Worm (Caenorhabditis elegans) whole organism, late embryonic: Measurements from ENCODE around the gene F36H9.2.
"Not testable (repeated sequence)": the region's sequence is repeated elsewhere in the genome, so short reads cannot be mapped to it uniquely, and the experiment has no call there.

ENCODE experiments used
- C38D4.7 ChIP-seq: fragments of 200-800 bp; sonication (Bioruptor generic); optimal IDR thresholded peaks from 2 replicates; lab custom pipeline; 2018; ENCODE audit warnings: mild to moderate bottlenecking, missing genetic modification characterization, moderate library complexity, missing compliant biosample characterization
- F13H6.1 ChIP-seq: sonication (generic microtip); optimal IDR thresholded peaks from 2 replicates; lab custom pipeline; 2016; ENCODE audit warnings: missing genetic modification characterization, missing compliant biosample characterization
- K02D7.2 ChIP-seq: sonication (generic microtip); optimal IDR thresholded peaks from 2 replicates; lab custom pipeline; 2017; ENCODE audit warnings: mild to moderate bottlenecking, missing genetic modification characterization, missing compliant biosample characterization
- Y22D7AL.16 ChIP-seq: sonication (generic microtip); optimal IDR thresholded peaks from 2 replicates; lab custom pipeline; 2016; ENCODE audit warnings: missing genetic modification characterization, missing compliant biosample characterization
- ahr-1 ChIP-seq: sonication (generic microtip); optimal IDR thresholded peaks from 2 replicates; lab custom pipeline; 2016; ENCODE audit warnings: missing genetic modification characterization, missing compliant biosample characterization
- ama-1 ChIP-seq: fragments of 150-350 bp; optimal IDR thresholded peaks from 2 replicates; lab custom pipeline; 2014
- ceh-31 ChIP-seq: sonication (generic microtip); optimal IDR thresholded peaks from 2 replicates; lab custom pipeline; 2016; ENCODE audit warnings: missing genetic modification characterization, missing compliant biosample characterization
- ceh-48 ChIP-seq: sonication (generic microtip); optimal IDR thresholded peaks from 2 replicates; lab custom pipeline; 2016; ENCODE audit warnings: missing genetic modification characterization, inconsistent platforms, missing compliant biosample characterization
- ceh-6 ChIP-seq: fragments of 200-800 bp; sonication (Bioruptor generic); optimal IDR thresholded peaks from 2 replicates; lab custom pipeline; 2018; ENCODE audit warnings: mild to moderate bottlenecking, missing genetic modification characterization, missing compliant biosample characterization
- ceh-9 ChIP-seq: sonication (generic microtip); optimal IDR thresholded peaks from 2 replicates; lab custom pipeline; 2016; ENCODE audit warnings: mild to moderate bottlenecking, missing genetic modification characterization, inconsistent platforms, missing compliant biosample characterization
- fkh-10 ChIP-seq: fragments of 150-350 bp; optimal IDR thresholded peaks from 2 replicates; lab custom pipeline; 2014; ENCODE audit warnings: missing biosample characterization, missing genetic modification reagents, missing genetic modification characterization
- fkh-6 ChIP-seq: sonication (generic microtip); optimal IDR thresholded peaks from 2 replicates; lab custom pipeline; 2016; ENCODE audit warnings: missing genetic modification characterization, missing compliant biosample characterization
- gmeb-2 ChIP-seq: sonication (generic microtip); optimal IDR thresholded peaks from 2 replicates; lab custom pipeline; 2016; ENCODE audit warnings: missing genetic modification characterization, inconsistent platforms, missing compliant biosample characterization
- hlh-6 ChIP-seq: sonication (generic microtip); optimal IDR thresholded peaks from 2 replicates; lab custom pipeline; 2016; ENCODE audit warnings: missing genotype, missing genetic modification characterization, missing compliant biosample characterization
- hlh-8 ChIP-seq: sonication (generic microtip); optimal IDR thresholded peaks from 2 replicates; lab custom pipeline; 2016; ENCODE audit warnings: missing genotype, missing genetic modification characterization, missing compliant biosample characterization
- lim-6 ChIP-seq: sonication (generic microtip); optimal IDR thresholded peaks from 2 replicates; lab custom pipeline; 2016; ENCODE audit warnings: missing genetic modification characterization, missing compliant biosample characterization
- madf-2 ChIP-seq: sonication (generic microtip); optimal IDR thresholded peaks from 2 replicates; lab custom pipeline; 2017; ENCODE audit warnings: missing genetic modification characterization, missing compliant biosample characterization
- mec-3 ChIP-seq: sonication (generic microtip); optimal IDR thresholded peaks from 2 replicates; lab custom pipeline; 2016; ENCODE audit warnings: borderline replicate concordance, missing genetic modification characterization, missing compliant biosample characterization
- nhr-11 ChIP-seq: fragments of 150-350 bp; optimal IDR thresholded peaks from 2 replicates; lab custom pipeline; 2014; ENCODE audit warnings: missing biosample characterization, missing genetic modification characterization
- nhr-232 ChIP-seq: sonication (generic microtip); optimal IDR thresholded peaks from 2 replicates; lab custom pipeline; 2016; ENCODE audit warnings: missing genetic modification characterization, missing compliant biosample characterization
- npax-4 ChIP-seq: sonication (generic microtip); optimal IDR thresholded peaks from 2 replicates; lab custom pipeline; 2016; ENCODE audit warnings: missing genetic modification characterization, missing compliant biosample characterization
- pag-3 ChIP-seq: sonication (generic microtip); optimal IDR thresholded peaks from 2 replicates; lab custom pipeline; 2016; ENCODE audit warnings: missing compliant biosample characterization, missing genetic modification characterization, borderline replicate concordance
- pax-1 ChIP-seq: fragments of 150-350 bp; optimal IDR thresholded peaks from 2 replicates; lab custom pipeline; 2014; ENCODE audit warnings: missing biosample characterization, missing genetic modification characterization
- pha-4 ChIP-seq: fragments of 150-350 bp; optimal IDR thresholded peaks from 2 replicates; lab custom pipeline; 2018; ENCODE audit warnings: missing biosample characterization, missing genetic modification reagents, missing genetic modification characterization
- pros-1 ChIP-seq: fragments of 150-350 bp; optimal IDR thresholded peaks from 2 replicates; lab custom pipeline; 2014; ENCODE audit warnings: missing biosample characterization, missing genetic modification reagents, missing genetic modification characterization
- ref-2 ChIP-seq: sonication (generic microtip); optimal IDR thresholded peaks from 2 replicates; lab custom pipeline; 2016; ENCODE audit warnings: missing genetic modification characterization, missing compliant biosample characterization
- rnt-1 ChIP-seq: sonication (generic microtip); optimal IDR thresholded peaks from 2 replicates; lab custom pipeline; 2016; ENCODE audit warnings: missing genetic modification characterization, missing compliant biosample characterization
- sox-2 ChIP-seq: fragments of 200-800 bp; sonication (Bioruptor generic); IDR thresholded peaks from 2 replicates; pipeline ENCODE4 v1.3.6; 2022; ENCODE audit warnings: missing genetic modification reagents, missing genetic modification characterization, missing compliant biosample characterization
- sox-4 ChIP-seq: sonication (generic microtip); optimal IDR thresholded peaks from 2 replicates; lab custom pipeline; 2017; ENCODE audit warnings: mild to moderate bottlenecking, missing genetic modification characterization, inconsistent platforms, missing compliant biosample characterization
- tbx-2 ChIP-seq: sonication (generic microtip); optimal IDR thresholded peaks from 2 replicates; lab custom pipeline; 2016; ENCODE audit warnings: missing genetic modification characterization, missing compliant biosample characterization
- tbx-7 ChIP-seq: sonication (generic microtip); optimal IDR thresholded peaks from 2 replicates; lab custom pipeline; 2016; ENCODE audit warnings: missing genotype, missing genetic modification characterization, missing compliant biosample characterization
- ttx-3 ChIP-seq: sonication (generic microtip); optimal IDR thresholded peaks from 2 replicates; lab custom pipeline; 2016; ENCODE audit warnings: missing genetic modification reagents, missing genetic modification characterization, missing compliant biosample characterization
- unc-42 ChIP-seq: sonication (generic microtip); optimal IDR thresholded peaks from 2 replicates; lab custom pipeline; 2016; ENCODE audit warnings: missing genotype, missing genetic modification characterization, missing compliant biosample characterization
- unc-55 ChIP-seq: sonication (generic microtip); optimal IDR thresholded peaks from 2 replicates; lab custom pipeline; 2017; ENCODE audit warnings: missing biosample characterization, missing genetic modification reagents, missing genetic modification characterization
- unc-86 ChIP-seq: sonication (generic microtip); optimal IDR thresholded peaks from 2 replicates; lab custom pipeline; 2016; ENCODE audit warnings: missing genetic modification characterization, missing compliant biosample characterization
- zip-5 ChIP-seq: sonication (generic microtip); optimal IDR thresholded peaks from 2 replicates; lab custom pipeline; 2016; ENCODE audit warnings: missing genetic modification characterization, missing compliant biosample characterization
- ztf-16 ChIP-seq: sonication (generic microtip); optimal IDR thresholded peaks from 2 replicates; lab custom pipeline; 2017; ENCODE audit warnings: missing genetic modification characterization, missing compliant biosample characterization

F36H9.2 gene

ce11 chrV:1807160-1807559 is 18.9 kb downstream of the F36H9.2 start, which contains the start of gene srt-42:
Gene srt-42 (plus strand): TSS chrV:1807460.
- TF ChIP-seq madf-2 (tag; lab: Kevin White, UChicago) (no peak), nhr-11 (no peak), ref-2 (no peak), fkh-6 (tag; lab: Kevin White, UChicago) (no peak), ahr-1 (tag; lab: Kevin White, UChicago) (no peak), tbx-2 (tag; lab: Kevin White, UChicago) (no peak), pax-1 (no peak), mec-3 (no peak), ceh-48 (tag; lab: Kevin White, UChicago) (no peak), fkh-10 (GFP tag; lab: Kevin White, UChicago) (no peak), hlh-8 (tag; lab: Kevin White, UChicago) (no peak), lim-6 (tag; lab: Kevin White, UChicago) (no peak), unc-42 (tag; lab: Kevin White, UChicago) (no peak), zip-5 (no peak), pha-4 (tag; lab: Kevin White, UChicago) (no peak), ceh-31 (tag; lab: Kevin White, UChicago) (no peak), npax-4 (no peak), unc-55 (GFP tag; lab: Kevin White, UChicago) (no peak), ttx-3 (tag; lab: Kevin White, UChicago) (no peak)

DNA sequence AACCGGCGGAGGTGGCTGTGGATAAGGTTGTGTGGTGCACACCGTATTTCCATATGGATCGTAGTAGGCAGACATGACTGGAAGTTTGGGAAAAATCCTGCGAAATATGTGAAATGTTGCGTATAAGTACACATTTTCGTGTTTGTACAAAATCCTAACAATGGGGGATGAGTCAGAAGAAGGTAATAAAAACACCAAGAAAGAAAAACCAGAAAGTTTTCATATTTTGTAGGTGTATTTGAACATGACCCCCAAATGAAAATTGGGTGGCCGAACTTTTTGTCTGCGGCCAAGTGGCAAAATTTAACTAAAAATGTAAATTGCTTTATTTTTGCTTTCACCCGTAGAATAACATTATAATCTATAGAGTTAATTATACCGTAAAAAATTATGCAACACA is 22.8 kb downstream of the F36H9.2 start, which contains the start of gene Y46H3A.4:
Gene Y46H3A.4, minus strand, starts transcription at position 101 of the 400 bp plus-strand sequence.
- TF ChIP-seq hlh-6 (tag; lab: Kevin White, UChicago) = no peak
- no peak for TF ChIP-seq tbx-7 (tag; lab: Kevin White, UChicago)
- no peak for TF ChIP-seq pha-4 (tag; lab: Kevin White, UChicago)
- TF ChIP-seq pax-1 = no peak
- no peak for TF ChIP-seq ceh-6 (GFP tag; lab: Kevin White, UChicago)
- TF ChIP-seq sox-2 (GFP tag; lab: Robert Waterston, UW) = no peak
- no peak for TF ChIP-seq C38D4.7 (GFP tag; lab: Kevin White, UChicago)
- TF ChIP-seq hlh-8 (tag; lab: Kevin White, UChicago) = no peak
- no peak for TF ChIP-seq rnt-1 (tag; lab: Kevin White, UChicago)
- TF ChIP-seq unc-86 = no peak
- no peak for TF ChIP-seq F13H6.1 (tag; lab: Kevin White, UChicago)
- no peak for TF ChIP-seq pros-1 (tag; lab: Kevin White, UChicago)
- no peak for TF ChIP-seq nhr-11
- no peak for TF ChIP-seq K02D7.2 (tag; lab: Kevin White, UChicago)
- no peak for TF ChIP-seq ama-1 (lab: Kevin White, UChicago)
- TF ChIP-seq unc-55 (GFP tag; lab: Kevin White, UChicago) = no peak
- no peak for TF ChIP-seq sox-4
- no peak for TF ChIP-seq ztf-16 (tag; lab: Kevin White, UChicago)
- TF ChIP-seq, all 69 proteins: peak for 0

DNA sequence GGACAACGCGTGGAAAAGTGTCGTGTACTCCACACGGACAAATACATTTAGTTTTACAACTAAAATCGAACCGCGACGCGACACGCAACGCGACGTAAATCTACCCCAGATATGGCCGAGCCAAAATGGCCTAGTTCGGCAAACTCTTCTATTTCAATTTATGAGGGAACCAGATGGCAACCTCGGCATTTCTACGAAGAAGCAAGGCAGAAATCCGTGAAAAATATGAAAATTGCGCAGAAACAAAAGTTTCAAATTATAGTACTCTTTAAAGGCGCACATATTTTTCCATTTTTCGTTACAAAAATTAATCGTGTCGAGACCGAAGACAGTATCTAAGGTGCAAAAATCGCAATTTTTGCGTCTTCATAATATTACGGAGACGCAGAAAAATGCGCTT is 26.5 kb downstream of the F36H9.2 start, which contains the start of gene Y46H3A.5:
Gene Y46H3A.5, minus strand, starts transcription at position 101 of the 400 bp plus-strand sequence.
- not testable (repeated sequence) for TF ChIP-seq nhr-232, pag-3, tbx-2 (tag; lab: Kevin White, UChicago)

- TF ChIP-seq ceh-9 (tag; lab: Kevin White, UChicago) (no peak), Y22D7AL.16 (no peak), zip-5 (no peak), ztf-16 (tag; lab: Kevin White, UChicago) (no peak), pax-1 (no peak), sox-4 (no peak), gmeb-2 (tag; lab: Kevin White, UChicago) (no peak), madf-2 (tag; lab: Kevin White, UChicago) (no peak)
Measured at ce11 chrV:1820016-1820415, 31.8 kb downstream of the F36H9.2 start.
